Fruit fly (Drosophila melanogaster): ENCODE data around the gene CG43630.

DNA sequence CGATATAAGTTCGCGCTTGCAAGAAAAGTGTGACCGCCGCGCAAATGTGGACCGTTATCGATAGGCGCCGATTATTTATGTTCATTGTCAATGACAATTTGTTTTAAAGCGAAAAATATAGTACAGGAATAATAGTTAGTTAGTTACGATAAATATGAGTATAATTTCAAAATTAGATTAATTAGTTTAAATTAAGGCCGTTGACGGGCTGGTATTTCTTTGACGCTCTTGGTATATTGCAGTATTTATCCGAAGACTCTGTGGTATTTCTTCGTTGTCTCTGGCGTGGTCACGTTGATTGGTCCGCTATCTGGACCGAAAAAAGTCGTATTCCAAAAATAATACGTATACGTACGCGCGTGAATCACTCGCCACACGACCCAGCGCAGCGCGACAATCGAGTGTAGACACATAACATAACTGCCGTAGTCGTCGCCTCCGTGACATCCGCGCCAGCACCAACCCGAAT is 21.5 kb upstream of the CG43630 start:
- TF ChIP-seq Sin3A (optimal IDR thresholded peaks at IDR 0.05): no peak
- no peak for TF ChIP-seq psq (optimal IDR thresholded peaks at IDR 0.05)
- no peak for TF ChIP-seq h (optimal IDR thresholded peaks at IDR 0.05)
